Worm (Caenorhabditis elegans) whole organism, mixed stage, embryonic: Measurements from ENCODE around the gene Y94A7B.11.

Experiments
- M03D4.4 ChIP-seq: sonication (generic microtip); optimal IDR thresholded peaks from 2 replicates; lab custom pipeline; 2017; ENCODE audit warnings: mild to moderate bottlenecking, missing genetic modification characterization, missing compliant biosample characterization
- bed-3 ChIP-seq: fragments of 200-800 bp; sonication (Bioruptor generic); optimal IDR thresholded peaks from 3 replicates; lab custom pipeline; 2018; ENCODE audit warnings: mild to moderate bottlenecking, missing genetic modification characterization, moderate library complexity, missing compliant biosample characterization
- blmp-1 ChIP-seq: fragments of 150-350 bp; optimal IDR thresholded peaks from 2 replicates; lab custom pipeline; 2014; ENCODE audit warnings: missing biosample characterization, missing genetic modification characterization
- ceh-39 ChIP-seq: fragments of 150-350 bp; optimal IDR thresholded peaks from 2 replicates; lab custom pipeline; 2014; ENCODE audit warnings: missing biosample characterization, missing genetic modification characterization
- ceh-43 ChIP-seq: fragments of 200-800 bp; sonication (Bioruptor generic); optimal IDR thresholded peaks from 2 replicates; lab custom pipeline; 2018; ENCODE audit warnings: mild to moderate bottlenecking, missing genetic modification characterization, moderate library complexity, missing compliant biosample characterization
- ceh-83 ChIP-seq: fragments of 200-800 bp; sonication (Bioruptor generic); optimal IDR thresholded peaks from 2 replicates; lab custom pipeline; 2018; ENCODE audit warnings: mild to moderate bottlenecking, missing genetic modification characterization, missing compliant biosample characterization
- ces-1 ChIP-seq: fragments of 150-350 bp; optimal IDR thresholded peaks from 2 replicates; lab custom pipeline; 2014; ENCODE audit warnings: missing biosample characterization, missing genetic modification reagents, missing genetic modification characterization
- cnd-1 ChIP-seq: fragments of 200-800 bp; sonication (Bioruptor generic); optimal IDR thresholded peaks from 2 replicates; lab custom pipeline; 2018; ENCODE audit warnings: mild to moderate bottlenecking, missing genetic modification characterization, missing compliant biosample characterization
- drap-1 ChIP-seq: fragments of 200-800 bp; sonication (Bioruptor generic); optimal IDR thresholded peaks from 3 replicates; lab custom pipeline; 2018; ENCODE audit warnings: mild to moderate bottlenecking, missing genetic modification characterization, missing compliant biosample characterization
- elt-1 ChIP-seq: sonication (generic microtip); optimal IDR thresholded peaks from 2 replicates; lab custom pipeline; 2017; ENCODE audit warnings: missing genetic modification characterization, mild to moderate bottlenecking, missing compliant biosample characterization, antibody characterized with exemption, moderate library complexity, borderline replicate concordance; ENCODE audit not compliant: insufficient read depth
- flh-1 ChIP-seq: fragments of 200-800 bp; sonication (Bioruptor generic); optimal IDR thresholded peaks from 2 replicates; lab custom pipeline; 2018; ENCODE audit warnings: mild to moderate bottlenecking, missing genetic modification characterization, moderate library complexity, missing compliant biosample characterization
- ham-2 ChIP-seq: fragments of 200-800 bp; sonication (Bioruptor generic); optimal IDR thresholded peaks from 2 replicates; lab custom pipeline; 2018; ENCODE audit warnings: mild to moderate bottlenecking, missing genetic modification characterization, missing compliant biosample characterization
- hlh-1 ChIP-seq: fragments of 150-350 bp; optimal IDR thresholded peaks from 2 replicates; lab custom pipeline; 2014; ENCODE audit warnings: missing biosample characterization, missing genetic modification reagents, missing genetic modification characterization
- lin-13 ChIP-seq: fragments of 150-350 bp; optimal IDR thresholded peaks from 2 replicates; lab custom pipeline; 2014; ENCODE audit warnings: missing biosample characterization, missing genetic modification characterization
- lin-32 ChIP-seq: fragments of 200-800 bp; sonication (Bioruptor generic); optimal IDR thresholded peaks from 2 replicates; lab custom pipeline; 2018; ENCODE audit warnings: mild to moderate bottlenecking, missing genetic modification characterization, missing compliant biosample characterization
- lsy-2 ChIP-seq: fragments of 150-350 bp; optimal IDR thresholded peaks from 2 replicates; lab custom pipeline; 2014; ENCODE audit warnings: missing biosample characterization, missing genetic modification characterization
- mab-5 ChIP-seq: fragments of 150-350 bp; optimal IDR thresholded peaks from 2 replicates; lab custom pipeline; 2014; ENCODE audit warnings: missing biosample characterization, missing genetic modification characterization
- mep-1 ChIP-seq: fragments of 150-350 bp; optimal IDR thresholded peaks from 2 replicates; lab custom pipeline; 2017; ENCODE audit warnings: missing biosample characterization, missing genetic modification reagents, missing genetic modification characterization, inconsistent platforms
- mls-2 ChIP-seq: sonication (generic microtip); optimal IDR thresholded peaks from 2 replicates; lab custom pipeline; 2016; ENCODE audit warnings: mild to moderate bottlenecking, missing genetic modification characterization, moderate library complexity, missing compliant biosample characterization
- nhr-12 ChIP-seq: fragments of 150-350 bp; optimal IDR thresholded peaks from 2 replicates; lab custom pipeline; 2014; ENCODE audit warnings: missing biosample characterization, missing genetic modification characterization
- nhr-2 ChIP-seq: fragments of 150-350 bp; optimal IDR thresholded peaks from 2 replicates; lab custom pipeline; 2014; ENCODE audit warnings: missing biosample characterization, missing genetic modification characterization
- nhr-237 ChIP-seq: fragments of 150-350 bp; optimal IDR thresholded peaks from 2 replicates; lab custom pipeline; 2014; ENCODE audit warnings: missing biosample characterization, missing genetic modification characterization
- nhr-28 ChIP-seq: fragments of 150-350 bp; optimal IDR thresholded peaks from 2 replicates; lab custom pipeline; 2014; ENCODE audit warnings: missing biosample characterization, missing genetic modification characterization
- nhr-76 ChIP-seq: sonication (generic microtip); optimal IDR thresholded peaks from 2 replicates; lab custom pipeline; 2017; ENCODE audit warnings: missing biosample characterization, missing genetic modification characterization
- pha-4 ChIP-seq: fragments of 150-350 bp; optimal IDR thresholded peaks from 2 replicates; lab custom pipeline; 2018; ENCODE audit warnings: missing biosample characterization, missing genetic modification reagents, missing genetic modification characterization
- sem-2 ChIP-seq: fragments of 200-800 bp; sonication (Bioruptor generic); optimal IDR thresholded peaks from 2 replicates; lab custom pipeline; 2018; ENCODE audit warnings: mild to moderate bottlenecking, missing genetic modification characterization, missing compliant biosample characterization
- snpc-4 ChIP-seq: fragments of 150-350 bp; optimal IDR thresholded peaks from 2 replicates; lab custom pipeline; 2014; ENCODE audit warnings: missing biosample characterization, missing genetic modification characterization
- sptf-1 ChIP-seq: sonication (generic microtip); optimal IDR thresholded peaks from 2 replicates; lab custom pipeline; 2017; ENCODE audit warnings: mild to moderate bottlenecking, missing genetic modification characterization, moderate library complexity, missing compliant biosample characterization
- tbx-8 ChIP-seq: fragments of 200-800 bp; sonication (Bioruptor generic); optimal IDR thresholded peaks from 2 replicates; lab custom pipeline; 2018; ENCODE audit warnings: mild to moderate bottlenecking, missing genetic modification characterization, moderate library complexity, missing compliant biosample characterization
- unc-120 ChIP-seq: sonication (generic microtip); optimal IDR thresholded peaks from 2 replicates; lab custom pipeline; 2017; ENCODE audit warnings: missing genetic modification characterization, missing compliant biosample characterization; ENCODE audit not compliant: poor library complexity, severe bottlenecking
- unc-39 ChIP-seq: fragments of 150-350 bp; optimal IDR thresholded peaks from 2 replicates; lab custom pipeline; 2014; ENCODE audit warnings: missing biosample characterization, missing genetic modification characterization
- unc-62 ChIP-seq: fragments of 150-350 bp; optimal IDR thresholded peaks from 2 replicates; lab custom pipeline; 2014; ENCODE audit warnings: missing biosample characterization, missing genetic modification reagents, missing genetic modification characterization
- ztf-11 ChIP-seq: fragments of 150-350 bp; optimal IDR thresholded peaks from 2 replicates; lab custom pipeline; 2014; ENCODE audit warnings: missing biosample characterization, missing genetic modification characterization

Y94A7B.11 gene

ce11 chrV:17784363-17784762, 18.1 kb downstream of the Y94A7B.11 start:
- TF ChIP-seq M03D4.4 (tag; lab: Kevin White, UChicago) (no peak), ham-2 (GFP tag; lab: Kevin White, UChicago) (no peak), ceh-43 (GFP tag; lab: Kevin White, UChicago) (no peak), drap-1 (GFP tag; lab: Kevin White, UChicago) (no peak), mab-5 (tag; lab: Kevin White, UChicago) (no peak), blmp-1 (tag; lab: Kevin White, UChicago) (no peak), lsy-2 (tag; lab: Kevin White, UChicago) (no peak), flh-1 (GFP tag; lab: Kevin White, UChicago) (no peak), ceh-83 (no peak), elt-1 (tag; lab: Kevin White, UChicago) (no peak), lin-32 (GFP tag; lab: Kevin White, UChicago) (no peak), nhr-12 (tag; lab: Kevin White, UChicago) (no peak), sptf-1 (tag; lab: Kevin White, UChicago) (no peak), cnd-1 (tag; lab: Kevin White, UChicago) (no peak), unc-39 (tag; lab: Kevin White, UChicago) (no peak)

- TF ChIP-seq snpc-4 (tag; lab: Kevin White, UChicago), result no peak
- no peak for TF ChIP-seq nhr-237 (tag; lab: Kevin White, UChicago)
- TF ChIP-seq lin-32 (GFP tag; lab: Kevin White, UChicago), result no peak
- no peak for TF ChIP-seq mab-5 (tag; lab: Kevin White, UChicago)
- no peak for TF ChIP-seq nhr-12 (tag; lab: Kevin White, UChicago)
- no peak for TF ChIP-seq cnd-1 (tag; lab: Kevin White, UChicago)
Measured at ce11 chrV:17783542-17783941, 18.9 kb downstream of the Y94A7B.11 start, which contains the start of gene srab-12. Gene srab-12, minus strand, starts transcription at chrV:17783642.

ce11 chrV:17780285-17780684, 22.1 kb downstream of the Y94A7B.11 start:
- TF ChIP-seq ceh-39 (tag; lab: Kevin White, UChicago) (no peak), unc-120 (tag; lab: Kevin White, UChicago) (no peak), ztf-11 (tag; lab: Kevin White, UChicago) (no peak), sem-2 (no peak), nhr-12 (tag; lab: Kevin White, UChicago) (no peak), ces-1 (no peak), lin-13 (no peak), snpc-4 (tag; lab: Kevin White, UChicago) (no peak), tbx-8 (GFP tag; lab: Kevin White, UChicago) (no peak), ham-2 (GFP tag; lab: Kevin White, UChicago) (no peak)
- TF ChIP-seq, all 35 proteins: peak for 0

ce11 chrV:17777624-17778023, 24.8 kb downstream of the Y94A7B.11 start, which contains the start of gene C47A10.12:
Gene C47A10.12, plus strand, starts transcription at chrV:17777924.
- TF ChIP-seq ceh-39 (tag; lab: Kevin White, UChicago) (no peak), nhr-76 (tag; lab: Kevin White, UChicago) (no peak), lin-32 (GFP tag; lab: Kevin White, UChicago) (no peak), nhr-28 (tag; lab: Kevin White, UChicago) (no peak), ztf-11 (tag; lab: Kevin White, UChicago) (no peak), cnd-1 (tag; lab: Kevin White, UChicago) (no peak), ceh-83 (no peak), unc-62 (GFP tag; lab: Kevin White, UChicago) (no peak), ces-1 (no peak), nhr-2 (no peak), flh-1 (GFP tag; lab: Kevin White, UChicago) (no peak), hlh-1 (tag; lab: Kevin White, UChicago) (no peak), lin-13 (no peak), pha-4 (tag; lab: Kevin White, UChicago) (no peak), nhr-12 (tag; lab: Kevin White, UChicago) (no peak), nhr-237 (tag; lab: Kevin White, UChicago) (no peak), sem-2 (no peak), bed-3 (GFP tag; lab: Kevin White, UChicago) (no peak), ham-2 (GFP tag; lab: Kevin White, UChicago) (no peak), tbx-8 (GFP tag; lab: Kevin White, UChicago) (no peak)

- no peak for TF ChIP-seq flh-1 (GFP tag; lab: Kevin White, UChicago)
- TF ChIP-seq mls-2 (tag; lab: Kevin White, UChicago), result no peak
- TF ChIP-seq tbx-8 (GFP tag; lab: Kevin White, UChicago), result no peak
- TF ChIP-seq ces-1, result no peak
- no peak for TF ChIP-seq mep-1 (tag; lab: Kevin White, UChicago)
- no peak for TF ChIP-seq M03D4.4 (tag; lab: Kevin White, UChicago)
- TF ChIP-seq cnd-1 (tag; lab: Kevin White, UChicago), result no peak
Measured at ce11 chrV:17777127-17777526, 25.3 kb downstream of the Y94A7B.11 start, which contains the start of gene ddo-1. Gene ddo-1, minus strand, starts transcription at chrV:17777227.
